Worm (Caenorhabditis elegans): ENCODE results near the gene F52D2.6.

F52D2.6 gene

ce11 chrX:1969575-1969974, 6.2 kb upstream of the F52D2.6 start, which contains the start of gene str-79:
str-79 (plus strand) TSS chrX:1969875.
- TF ChIP-seq mab-9 (GFP tag; IDR thresholded peaks at IDR 0.05): no peak
- no peak for TF ChIP-seq zip-4 (GFP tag; optimal IDR thresholded peaks at IDR 0.05)
- TF ChIP-seq lin-35 (GFP tag; optimal IDR thresholded peaks at IDR 0.05): no peak
- no peak for TF ChIP-seq pag-3 (tag; optimal IDR thresholded peaks at IDR 0.05; ENCODE audit: borderline replicate concordance, insufficient read depth)
- no peak for TF ChIP-seq elt-3 (tag; optimal IDR thresholded peaks at IDR 0.05)
- no peak for TF ChIP-seq lir-3 (tag; optimal IDR thresholded peaks at IDR 0.05; ENCODE audit: poor library complexity)
- TF ChIP-seq ceh-63 (GFP tag; optimal IDR thresholded peaks at IDR 0.05): no peak
- no peak for TF ChIP-seq zag-1 (tag; optimal IDR thresholded peaks at IDR 0.05)
- TF ChIP-seq aha-1 (tag; optimal IDR thresholded peaks at IDR 0.05): no peak
- TF ChIP-seq dsc-1 (tag; optimal IDR thresholded peaks at IDR 0.05): no peak
- no peak for TF ChIP-seq unc-30 (tag; optimal IDR thresholded peaks at IDR 0.05)
- no peak for TF ChIP-seq nhr-28 (tag; optimal IDR thresholded peaks at IDR 0.05)
- TF ChIP-seq ceh-90 (tag; optimal IDR thresholded peaks at IDR 0.05): no peak
- no peak for TF ChIP-seq skn-1 (tag; optimal IDR thresholded peaks at IDR 0.05)
- no peak for TF ChIP-seq isw-1 (GFP tag; IDR thresholded peaks at IDR 0.05)
- no peak for TF ChIP-seq nhr-20 (tag; optimal IDR thresholded peaks at IDR 0.05)
- no peak for TF ChIP-seq blmp-1 (tag; optimal IDR thresholded peaks at IDR 0.05)
- no peak for TF ChIP-seq egl-13 (tag; optimal IDR thresholded peaks at IDR 0.05)

DNA sequence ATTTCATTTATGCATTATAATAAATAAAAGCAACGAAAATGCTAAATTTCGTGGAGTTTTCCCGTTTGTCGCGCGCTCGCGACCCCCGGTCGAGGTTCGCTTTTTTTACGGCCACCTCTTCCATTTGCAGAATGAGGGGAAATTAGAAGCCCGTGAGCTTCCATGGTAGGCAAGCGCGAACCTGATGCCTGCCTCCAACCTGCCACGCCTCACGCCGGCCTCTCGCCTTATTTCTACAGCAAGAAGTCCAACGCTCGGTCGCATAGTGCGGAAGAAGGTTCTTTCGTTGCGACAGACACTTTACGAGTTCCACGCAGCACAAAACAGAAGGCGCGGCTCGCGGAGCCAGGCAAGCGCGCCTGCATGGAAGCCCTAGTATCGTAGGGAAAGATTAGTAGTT, 4.1 kb upstream of the F52D2.6 start:
- TF ChIP-seq nhr-71 (tag; optimal IDR thresholded peaks at IDR 0.05) (no peak), efl-3 (GFP tag; optimal IDR thresholded peaks at IDR 0.05) (no peak), fos-1 (tag; optimal IDR thresholded peaks at IDR 0.05) (no peak), xbp-1 (tag; optimal IDR thresholded peaks at IDR 0.05) (no peak), lin-35 (GFP tag; optimal IDR thresholded peaks at IDR 0.05) (no peak), nhr-11 (tag; optimal IDR thresholded peaks at IDR 0.05) (no peak), nhr-20 (tag; optimal IDR thresholded peaks at IDR 0.05) (no peak), hlh-4 (tag; optimal IDR thresholded peaks at IDR 0.05) (no peak), mep-1 (tag; optimal IDR thresholded peaks at IDR 0.05) (no peak), nhr-85 (tag) (no peak), pag-3 (tag; optimal IDR thresholded peaks at IDR 0.05; ENCODE audit: borderline replicate concordance, insufficient read depth) (no peak), lin-13 (GFP tag; optimal IDR thresholded peaks at IDR 0.05) (no peak), ceh-63 (GFP tag; optimal IDR thresholded peaks at IDR 0.05) (no peak)

DNA sequence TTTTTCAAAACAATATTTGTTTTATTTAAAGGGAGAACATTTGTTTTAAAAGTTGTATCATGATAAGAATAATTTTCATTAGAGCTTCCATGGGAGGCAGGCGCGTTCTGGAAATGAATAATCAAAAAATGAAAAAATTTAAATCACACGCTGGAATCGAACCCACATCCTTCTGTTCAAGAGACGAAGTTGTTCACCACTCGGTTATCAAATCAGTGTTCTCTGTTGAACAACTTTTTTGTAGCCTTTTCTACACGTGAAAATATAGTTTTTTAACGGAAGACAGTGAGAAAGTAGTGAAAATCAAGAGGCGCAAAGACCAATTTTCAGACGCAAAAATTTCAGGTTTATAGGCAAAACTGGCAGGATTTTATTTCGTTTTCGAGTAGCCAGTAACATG, 3.0 kb upstream of the F52D2.6 start:
- TF ChIP-seq blmp-1 (tag; optimal IDR thresholded peaks at IDR 0.05) (no peak), nhr-47 (tag; optimal IDR thresholded peaks at IDR 0.05) (no peak), alr-1 (tag; optimal IDR thresholded peaks at IDR 0.05; ENCODE audit: borderline replicate concordance) (no peak), lir-3 (tag; optimal IDR thresholded peaks at IDR 0.05; ENCODE audit: poor library complexity) (no peak), egl-13 (tag; optimal IDR thresholded peaks at IDR 0.05) (no peak), ztf-4 (tag; optimal IDR thresholded peaks at IDR 0.05) (no peak), pax-3 (tag; optimal IDR thresholded peaks at IDR 0.05) (no peak), mdl-1 (tag; optimal IDR thresholded peaks at IDR 0.05) (no peak), unc-130 (tag; optimal IDR thresholded peaks at IDR 0.05) (no peak), irx-1 (tag; optimal IDR thresholded peaks at IDR 0.05) (no peak), mef-2 (tag; optimal IDR thresholded peaks at IDR 0.05) (no peak), lin-39 (tag; optimal IDR thresholded peaks at IDR 0.05) (no peak), hlh-17 (GFP tag; optimal IDR thresholded peaks at IDR 0.05; ENCODE audit: borderline replicate concordance) (no peak), nhr-71 (tag; optimal IDR thresholded peaks at IDR 0.05) (no peak), nhr-90 (tag; optimal IDR thresholded peaks at IDR 0.05; ENCODE audit: poor library complexity) (no peak), fkh-8 (tag; optimal IDR thresholded peaks at IDR 0.05) (no peak)

All from whole organism, L1 larva.